Fruit fly (Drosophila melanogaster) whole organism, embryonic: Measurements from ENCODE around the gene CG14277.

ENCODE experiments used
- Asciz ChIP-seq: fragments of 200-800 bp; sonication (Bioruptor generic); optimal IDR thresholded peaks from 2 replicates; lab custom pipeline; 2017; ENCODE audit warnings: missing biosample characterization, mild to moderate bottlenecking, missing genetic modification characterization, missing genetic modification reagents
- B-H2 ChIP-seq: fragments of 200-800 bp; sonication (Bioruptor generic); optimal IDR thresholded peaks from 2 replicates; lab custom pipeline; 2018; ENCODE audit warnings: missing biosample characterization, mild to moderate bottlenecking, missing genetic modification characterization
- CG1024 ChIP-seq: fragments of 200-800 bp; sonication (Bioruptor generic); IDR thresholded peaks from 2 replicates; pipeline ENCODE4 v1.3.6; 2022; ENCODE audit warnings: missing biosample characterization, missing genetic modification characterization
- CG11695 ChIP-seq: fragments of 200-800 bp; sonication (Bioruptor generic); IDR thresholded peaks from 3 replicates; pipeline ENCODE4 v1.3.6; 2022; ENCODE audit warnings: missing biosample characterization, missing genetic modification characterization
- CG11696 ChIP-seq: fragments of 200-800 bp; sonication (Bioruptor generic); IDR thresholded peaks from 2 replicates; pipeline ENCODE4 v1.3.6; 2022; ENCODE audit warnings: missing biosample characterization, missing genetic modification characterization
- CG1602 ChIP-seq: fragments of 200-800 bp; sonication (Bioruptor generic); optimal IDR thresholded peaks from 3 replicates; lab custom pipeline; 2016; ENCODE audit warnings: missing biosample characterization, missing genetic modification characterization
- CG17361 ChIP-seq: fragments of 200-800 bp; sonication (Bioruptor generic); IDR thresholded peaks from 3 replicates; pipeline ENCODE4 v1.3.6; 2022; ENCODE audit warnings: missing biosample characterization, missing genetic modification characterization
- CG17802 ChIP-seq: fragments of 200-800 bp; sonication (Bioruptor generic); optimal IDR thresholded peaks from 2 replicates; lab custom pipeline; 2018; ENCODE audit warnings: missing biosample characterization, mild to moderate bottlenecking, missing genetic modification characterization, moderate library complexity
- CG30020 ChIP-seq: fragments of 200-800 bp; optimal IDR thresholded peaks from 2 replicates; lab custom pipeline; 2019; ENCODE audit warnings: missing biosample characterization, mild to moderate bottlenecking, missing genetic modification characterization, moderate library complexity
- CG32532 ChIP-seq: fragments of 200-800 bp; sonication (Bioruptor generic); IDR thresholded peaks from 2 replicates; pipeline ENCODE4 v1.3.6; 2022; ENCODE audit warnings: missing biosample characterization, missing genetic modification characterization
- CG6791 ChIP-seq: fragments of 200-800 bp; sonication (Bioruptor generic); IDR thresholded peaks from 3 replicates; pipeline ENCODE4 v1.3.6; 2022; ENCODE audit warnings: missing biosample characterization, missing genetic modification characterization; ENCODE audit not compliant: partially characterized antibody
- CG7963 ChIP-seq: fragments of 200-800 bp; sonication (Bioruptor generic); IDR thresholded peaks from 3 replicates; pipeline ENCODE4 v1.3.6; 2022; ENCODE audit warnings: missing biosample characterization, missing genetic modification characterization; ENCODE audit not compliant: partially characterized antibody
- CG8290 ChIP-seq, 3 experiments: fragments of 200-800 bp; sonication (Bioruptor generic); optimal IDR thresholded peaks; 2 replicates each; lab custom pipeline; 2016 to 2019; ENCODE audit warnings: missing biosample characterization in 3 of 3, missing genetic modification characterization in 3 of 3, mild to moderate bottlenecking in 2 of 3, moderate library complexity in 1 of 3
- CG9437 ChIP-seq: fragments of 200-800 bp; sonication (Bioruptor generic); optimal IDR thresholded peaks from 2 replicates; lab custom pipeline; 2018; ENCODE audit warnings: missing biosample characterization, mild to moderate bottlenecking, missing genetic modification characterization
- CG9609 ChIP-seq: fragments of 200-800 bp; sonication (Bioruptor generic); optimal IDR thresholded peaks from 3 replicates; lab custom pipeline; 2016; ENCODE audit warnings: missing biosample characterization, missing genetic modification characterization
- CG9817 ChIP-seq: fragments of 200-800 bp; sonication (Bioruptor generic); optimal IDR thresholded peaks from 2 replicates; lab custom pipeline; 2018; ENCODE audit warnings: missing biosample characterization, mild to moderate bottlenecking, missing genetic modification characterization, moderate library complexity
- CG9876 ChIP-seq: fragments of 200-800 bp; sonication (Bioruptor generic); optimal IDR thresholded peaks from 2 replicates; lab custom pipeline; 2016; ENCODE audit warnings: missing biosample characterization, missing genetic modification characterization
- Camta ChIP-seq: fragments of 200-800 bp; sonication (Bioruptor generic); optimal IDR thresholded peaks from 2 replicates; lab custom pipeline; 2016; ENCODE audit warnings: missing biosample characterization, missing genetic modification characterization
- CkIIα-i1 ChIP-seq: fragments of 200-800 bp; sonication (Bioruptor generic); IDR thresholded peaks from 2 replicates; pipeline ENCODE4 v1.3.6; 2022; ENCODE audit warnings: missing biosample characterization, missing genetic modification characterization
- Deaf1 ChIP-seq: fragments of 200-800 bp; optimal IDR thresholded peaks from 3 replicates; lab custom pipeline; 2019; ENCODE audit warnings: missing biosample characterization, mild to moderate bottlenecking, missing genetic modification characterization, moderate library complexity
- Dll ChIP-seq: fragments of 200-800 bp; sonication (Bioruptor generic); IDR thresholded peaks from 4 replicates; pipeline ENCODE4 v1.3.6; 2022; ENCODE audit warnings: missing biosample characterization, missing genetic modification characterization; ENCODE audit not compliant: partially characterized antibody
- Doc3 ChIP-seq: fragments of 200-800 bp; sonication (Bioruptor generic); IDR thresholded peaks from 3 replicates; pipeline ENCODE4 v1.3.6; 2022; ENCODE audit warnings: missing biosample characterization, missing genetic modification characterization; ENCODE audit not compliant: partially characterized antibody
- ERR ChIP-seq: fragments of 200-800 bp; sonication (Bioruptor generic); optimal IDR thresholded peaks from 2 replicates; lab custom pipeline; 2016; ENCODE audit warnings: missing biosample characterization, missing genetic modification characterization
- H15 ChIP-seq: fragments of 200-800 bp; sonication (Bioruptor generic); IDR thresholded peaks from 3 replicates; pipeline ENCODE4 v1.3.6; 2022; ENCODE audit warnings: missing biosample characterization, missing genetic modification characterization
- Jarid2 ChIP-seq: fragments of 200-800 bp; sonication (Bioruptor generic); optimal IDR thresholded peaks from 3 replicates; lab custom pipeline; 2017; ENCODE audit warnings: mild to moderate bottlenecking, missing biosample characterization, missing genetic modification reagents, missing genetic modification characterization
- MBD-R2 ChIP-seq: fragments of 200-800 bp; sonication (Bioruptor generic); IDR thresholded peaks from 2 replicates; pipeline ENCODE4 v1.3.6; 2022; ENCODE audit warnings: missing biosample characterization, missing genetic modification characterization
- Med ChIP-seq: fragments of 200-800 bp; sonication (Bioruptor generic); peaks from one replicate; lab custom pipeline; 2016; ENCODE audit warnings: missing biosample characterization, missing genetic modification characterization, mild to moderate bottlenecking, inconsistent platforms, moderate library complexity
- NfI ChIP-seq: fragments of 200-800 bp; sonication (Bioruptor generic); optimal IDR thresholded peaks from 3 replicates; lab custom pipeline; 2018; ENCODE audit warnings: missing biosample characterization, mild to moderate bottlenecking, missing genetic modification characterization, moderate library complexity
- Optix ChIP-seq: fragments of 200-800 bp; sonication (Bioruptor generic); IDR thresholded peaks from 3 replicates; pipeline ENCODE4 v1.3.6; 2022; ENCODE audit warnings: missing biosample characterization, missing genetic modification characterization
- Rfx ChIP-seq: fragments of 200-800 bp; sonication (Bioruptor generic); IDR thresholded peaks from 2 replicates; pipeline ENCODE4 v1.3.6; 2022; ENCODE audit warnings: missing biosample characterization, missing genetic modification characterization
- TFAM ChIP-seq: fragments of 200-800 bp; sonication (Bioruptor generic); optimal IDR thresholded peaks from 2 replicates; lab custom pipeline; 2017; ENCODE audit warnings: missing biosample characterization, missing genetic modification characterization, inconsistent platforms
- Vsx1 ChIP-seq: fragments of 200-800 bp; sonication (Bioruptor generic); optimal IDR thresholded peaks from 2 replicates; lab custom pipeline; 2017; ENCODE audit warnings: missing biosample characterization, mild to moderate bottlenecking, missing genetic modification characterization, missing genetic modification reagents
- Xbp1 ChIP-seq: fragments of 200-800 bp; sonication (Bioruptor generic); optimal IDR thresholded peaks from 3 replicates; lab custom pipeline; 2016; ENCODE audit warnings: missing biosample characterization, mild to moderate bottlenecking, missing genetic modification characterization
- ara ChIP-seq: fragments of 200-800 bp; sonication (Bioruptor generic); IDR thresholded peaks from 2 replicates; pipeline ENCODE4 v1.3.6; 2022; ENCODE audit warnings: missing biosample characterization, missing genetic modification characterization
- chinmo ChIP-seq: fragments of 200-800 bp; sonication (Bioruptor generic); IDR thresholded peaks from 4 replicates; pipeline ENCODE4 v1.3.6; 2022; ENCODE audit warnings: missing biosample characterization, missing genetic modification characterization; ENCODE audit not compliant: partially characterized antibody
- dati ChIP-seq: fragments of 200-800 bp; sonication (Bioruptor generic); IDR thresholded peaks from 2 replicates; pipeline ENCODE4 v1.3.6; 2022; ENCODE audit warnings: missing biosample characterization, missing genetic modification characterization
- eve ChIP-seq, 2 experiments: fragments of >200 bp; optimal IDR thresholded peaks; 2 replicates each; lab custom pipeline; 2017; ENCODE audit warnings: missing biosample characterization in 2 of 2, missing genetic modification characterization in 2 of 2
- ham ChIP-seq: fragments of 200-800 bp; sonication (Bioruptor generic); IDR thresholded peaks from 2 replicates; pipeline ENCODE4 v1.3.6; 2022; ENCODE audit warnings: missing biosample characterization, missing genetic modification characterization
- oc ChIP-seq: fragments of 200-800 bp; sonication (Bioruptor generic); optimal IDR thresholded peaks from 2 replicates; lab custom pipeline; 2018; ENCODE audit warnings: missing biosample characterization, mild to moderate bottlenecking, missing genetic modification characterization, moderate library complexity
- pan ChIP-seq, 4 experiments: fragments of >200 bp in 3 of 4; fragments of 200-800 bp in 1 of 4; sonication (Bioruptor generic) in 1 of 4; optimal IDR thresholded peaks in 3 of 4; IDR thresholded peaks in 1 of 4; 2 replicates each; pipeline versions ENCODE4 v1.3.6 to Lab custom; 2017 to 2022; ENCODE audit warnings: missing biosample characterization in 2 of 4, missing genetic modification characterization in 2 of 4, mixed read lengths in 1 of 4
- pum ChIP-seq: fragments of 200-800 bp; sonication (Bioruptor generic); optimal IDR thresholded peaks from 2 replicates; lab custom pipeline; 2016; ENCODE audit warnings: missing biosample characterization, missing genetic modification characterization
- run ChIP-seq: fragments of 200-800 bp; sonication (Bioruptor generic); optimal IDR thresholded peaks from 3 replicates; lab custom pipeline; 2018; ENCODE audit warnings: missing biosample characterization, mild to moderate bottlenecking, missing genetic modification characterization
- sens ChIP-seq: fragments of 200-800 bp; sonication (Bioruptor generic); peaks from one replicate; lab custom pipeline; 2016; ENCODE audit warnings: missing biosample characterization, missing genetic modification characterization
- slbo ChIP-seq: fragments of 200-800 bp; sonication (Bioruptor generic); IDR thresholded peaks from 2 replicates; pipeline ENCODE4 v1.3.6; 2022; ENCODE audit warnings: missing biosample characterization, missing genetic modification characterization
- sqz ChIP-seq: fragments of 200-800 bp; sonication (Bioruptor generic); optimal IDR thresholded peaks from 3 replicates; lab custom pipeline; 2018; ENCODE audit warnings: missing biosample characterization, mild to moderate bottlenecking, missing genetic modification characterization
- stwl ChIP-seq: fragments of 200-800 bp; sonication (Bioruptor generic); optimal IDR thresholded peaks from 3 replicates; lab custom pipeline; 2018; ENCODE audit warnings: missing biosample characterization, mild to moderate bottlenecking, missing genetic modification characterization, moderate library complexity
- ttk ChIP-seq: fragments of 200-800 bp; sonication (Bioruptor generic); IDR thresholded peaks from 2 replicates; pipeline ENCODE4 v2.1.2; 2022; ENCODE audit warnings: missing biosample characterization, missing genetic modification characterization
- zfh1 ChIP-seq: fragments of 200-800 bp; sonication (Bioruptor generic); IDR thresholded peaks from 3 replicates; pipeline ENCODE4 v1.3.6; 2022; ENCODE audit warnings: missing biosample characterization, missing genetic modification characterization

CG14277 gene

DNA sequence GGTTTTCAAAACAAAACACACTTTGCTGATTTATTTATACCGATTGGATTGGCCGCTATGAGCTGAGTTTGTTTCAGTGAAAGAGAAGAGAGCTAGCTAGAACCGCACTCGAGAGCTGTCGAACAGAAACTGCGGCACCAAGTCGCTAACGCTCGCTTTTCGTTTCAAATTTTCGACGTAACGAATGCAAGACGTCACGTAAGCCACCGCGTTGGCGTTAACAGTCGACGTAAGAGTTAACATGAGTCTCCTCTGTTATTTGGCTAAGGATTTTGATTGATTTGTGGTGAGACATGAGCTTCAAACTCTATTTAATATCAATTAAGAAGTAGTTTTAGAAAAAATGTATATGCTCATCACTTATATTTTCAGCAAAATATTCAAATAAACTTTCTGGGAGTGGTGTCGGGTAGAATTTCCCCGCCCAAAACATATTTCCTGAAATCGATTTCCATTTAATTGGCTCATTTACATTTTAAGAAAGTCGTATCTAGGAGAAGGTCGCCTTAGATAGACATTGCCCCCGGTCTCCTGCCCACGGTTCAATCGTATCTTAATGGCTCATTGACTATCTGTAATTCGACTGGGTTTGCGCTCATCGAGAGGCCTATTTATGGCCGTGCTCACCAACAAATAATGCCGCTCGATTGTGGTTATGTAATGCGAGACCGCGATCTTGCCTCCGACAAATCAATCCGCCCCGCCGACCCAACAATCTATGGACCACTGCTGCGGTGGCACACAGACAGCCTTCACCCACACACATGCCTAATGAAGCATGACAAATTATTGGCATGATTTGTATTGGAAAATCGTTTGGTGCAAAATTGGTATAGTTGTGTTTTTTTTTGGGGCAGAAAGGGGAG lies 15.3 kb downstream of the CG14277 start, which contains the start of gene CG8086:
Gene CG8086, minus strand, starts transcription at position 102 of the 866 bp plus-strand sequence.
- no peak for TF ChIP-seq ttk (GFP tag; lab: Robert Waterston, UW)
- no peak for TF ChIP-seq stwl (tag; lab: Kevin White, UChicago)
- no peak for TF ChIP-seq CkIIα-i1 (GFP tag; lab: Robert Waterston, UW)
- no peak for TF ChIP-seq H15 (GFP tag; lab: Robert Waterston, UW)
- TF ChIP-seq run: no peak
- peak; percentile 11; the same call in 1 of the 2 replicates for TF ChIP-seq Rfx (GFP tag; lab: Robert Waterston, UW)
- TF ChIP-seq Vsx1: no peak
- TF ChIP-seq oc: no peak
- no peak for TF ChIP-seq zfh1 (GFP tag; lab: Robert Waterston, UW)
- TF ChIP-seq dati (GFP tag; lab: Robert Waterston, UW): no peak
- no peak for TF ChIP-seq CG30020
- no peak for TF ChIP-seq CG9609 (GFP tag; lab: Kevin White, UChicago)
- TF ChIP-seq CG8290 (GFP tag; optimal IDR thresholded peaks at IDR 0.05; lab: Kevin White, UChicago): no peak
- TF ChIP-seq CG8290 (tag; optimal IDR thresholded peaks at IDR 0.05; lab: Kevin White, UChicago): no peak
- no peak for TF ChIP-seq slbo (GFP tag; lab: Robert Waterston, UW)
- no peak for TF ChIP-seq Doc3 (GFP tag; lab: Robert Waterston, UW)
- no peak for TF ChIP-seq CG17802 (tag; lab: Kevin White, UChicago)
- TF ChIP-seq B-H2: peak; percentile 0
- peak; percentile 43 for TF ChIP-seq sens (GFP tag; lab: Kevin White, UChicago)
- TF ChIP-seq ara (GFP tag; lab: Robert Waterston, UW): no peak
- TF ChIP-seq eve (GFP tag; optimal IDR thresholded peaks at IDR 0.05; lab: Kevin White, UChicago): no peak
- no peak for TF ChIP-seq pan (optimal IDR thresholded peaks at IDR 0.05; lab: Kevin White, UChicago)
- no peak for TF ChIP-seq pan (GFP tag; optimal IDR thresholded peaks at IDR 0.05 in 1 of 2, IDR thresholded peaks at IDR 0.05 in 1 of 2)
- TF ChIP-seq CG9876: no peak
- no peak for TF ChIP-seq TFAM
- TF ChIP-seq CG9817: no peak
- TF ChIP-seq CG11695 (GFP tag; lab: Robert Waterston, UW): 0 out of 3 replicates have a peak, but pooled peaks have one; percentile 2
- TF ChIP-seq MBD-R2 (GFP tag; lab: Robert Waterston, UW): no peak
- peak; percentile 60; the same call in 2 of the 4 replicates for TF ChIP-seq chinmo (GFP tag; lab: Robert Waterston, UW)
- TF ChIP-seq Deaf1: peak; percentile 5
- no peak for TF ChIP-seq Optix (GFP tag; lab: Robert Waterston, UW)
- TF ChIP-seq Jarid2 (GFP tag; lab: Kevin White, UChicago): peak; percentile 24
- TF ChIP-seq Dll (GFP tag; lab: Robert Waterston, UW): no peak
- TF ChIP-seq Xbp1: no peak
- TF ChIP-seq CG1024 (GFP tag; lab: Robert Waterston, UW): no peak
- TF ChIP-seq CG9437 (GFP tag; lab: Kevin White, UChicago): peak; percentile 99
- peak; percentile 71 for TF ChIP-seq Med (GFP tag; lab: Kevin White, UChicago)
- no peak for TF ChIP-seq Camta (GFP tag; lab: Kevin White, UChicago)
- peak; percentile 53; the same call in 2 of the 3 replicates for TF ChIP-seq CG6791 (GFP tag; lab: Robert Waterston, UW)
- no peak for TF ChIP-seq sqz (GFP tag; lab: Kevin White, UChicago)
- no peak for TF ChIP-seq pum (GFP tag; lab: Kevin White, UChicago)
- TF ChIP-seq Asciz (GFP tag; lab: Kevin White, UChicago): no peak
- TF ChIP-seq CG32532 (GFP tag; lab: Robert Waterston, UW): 0 out of 2 replicates have a peak, but pooled peaks have one; percentile 11
- TF ChIP-seq CG17361 (GFP tag; lab: Robert Waterston, UW): no peak
- TF ChIP-seq CG1602 (GFP tag; lab: Kevin White, UChicago): no peak
- TF ChIP-seq ERR: no peak
- no peak for TF ChIP-seq CG11696 (GFP tag; lab: Robert Waterston, UW)
- TF ChIP-seq ham: no peak
- no peak for TF ChIP-seq CG7963
- no peak for TF ChIP-seq NfI
